Worm (Caenorhabditis elegans) whole organism, young adult: ENCODE results near the gene ergi-2.

Experiments used
- B0019.2 ChIP-seq: fragments of 200-800 bp; sonication (Bioruptor generic); conservative IDR thresholded peaks from 2 replicates; pipeline ENCODE4 v1.3.6; 2022; ENCODE audit warnings: missing genetic modification reagents, missing genetic modification characterization, missing compliant biosample characterization
- B0336.3 ChIP-seq: fragments of 200-800 bp; sonication (Bioruptor generic); IDR thresholded peaks from 2 replicates; pipeline ENCODE4 v1.3.6; 2022; ENCODE audit warnings: missing genetic modification characterization, missing compliant biosample characterization
- C06A6.2 ChIP-seq: fragments of 200-800 bp; sonication (Bioruptor generic); conservative IDR thresholded peaks from 2 replicates; pipeline ENCODE4 v1.3.6; 2022; ENCODE audit warnings: missing genetic modification characterization, missing compliant biosample characterization
- D2030.7 ChIP-seq: fragments of 200-800 bp; sonication (Bioruptor generic); IDR thresholded peaks from 2 replicates; pipeline ENCODE4 v1.3.6; 2022; ENCODE audit warnings: missing genetic modification reagents, missing genetic modification characterization, missing compliant biosample characterization
- F49E8.2 ChIP-seq: sonication (generic microtip); optimal IDR thresholded peaks from 3 replicates; lab custom pipeline; 2017; ENCODE audit warnings: missing genetic modification characterization, mild to moderate bottlenecking, missing compliant biosample characterization, antibody characterized with exemption, moderate library complexity; ENCODE audit not compliant: insufficient read depth
- F57A8.1 ChIP-seq: fragments of 200-800 bp; sonication (Bioruptor generic); optimal IDR thresholded peaks from 2 replicates; lab custom pipeline; 2018; ENCODE audit warnings: mild to moderate bottlenecking, missing genetic modification characterization, moderate library complexity, missing compliant biosample characterization
- K11D2.4 ChIP-seq: fragments of 200-800 bp; sonication (Bioruptor generic); IDR thresholded peaks from 2 replicates; pipeline ENCODE4 v1.3.6; 2022; ENCODE audit warnings: missing genetic modification reagents, missing genetic modification characterization, missing compliant biosample characterization
- K12H6.12 ChIP-seq: fragments of 200-800 bp; sonication (Bioruptor generic); optimal IDR thresholded peaks from 2 replicates; lab custom pipeline; 2018; ENCODE audit warnings: mild to moderate bottlenecking, missing genetic modification characterization, missing compliant biosample characterization
- T07F8.4 ChIP-seq: sonication (generic microtip); optimal IDR thresholded peaks from 2 replicates; lab custom pipeline; 2016; ENCODE audit warnings: mild to moderate bottlenecking, missing genetic modification characterization, moderate library complexity, missing compliant biosample characterization
- Y56A3A.18 ChIP-seq: fragments of 200-800 bp; sonication (Bioruptor generic); IDR thresholded peaks from 2 replicates; pipeline ENCODE4 v1.3.6; 2022; ENCODE audit warnings: missing genetic modification reagents, missing genetic modification characterization, missing compliant biosample characterization
- Y79H2A.3 ChIP-seq: fragments of 200-800 bp; sonication (Bioruptor generic); conservative IDR thresholded peaks from 2 replicates; pipeline ENCODE4 v1.3.6; 2022; ENCODE audit warnings: missing genetic modification reagents, missing genetic modification characterization, missing compliant biosample characterization
- ZK185.1 ChIP-seq: sonication (generic microtip); optimal IDR thresholded peaks from 2 replicates; lab custom pipeline; 2016; ENCODE audit warnings: mild to moderate bottlenecking, missing genetic modification characterization, missing compliant biosample characterization; ENCODE audit not compliant: poor library complexity, severe bottlenecking
- akir-1 ChIP-seq: fragments of 200-800 bp; sonication (Bioruptor generic); optimal IDR thresholded peaks from 2 replicates; lab custom pipeline; 2018; ENCODE audit warnings: mild to moderate bottlenecking, missing genetic modification characterization, moderate library complexity, missing compliant biosample characterization
- ama-1 ChIP-seq, 3 experiments: fragments of 150-350 bp in 1 of 3; sonication (generic microtip) in 2 of 3; optimal IDR thresholded peaks; 2 replicates each; lab custom pipeline; 2014 to 2018; ENCODE audit warnings: missing biosample characterization in 2 of 3, missing genetic modification characterization in 2 of 3, missing genetic modification reagents in 2 of 3
- atf-7 ChIP-seq: sonication (generic microtip); optimal IDR thresholded peaks from 2 replicates; lab custom pipeline; 2017; ENCODE audit warnings: mild to moderate bottlenecking, missing genetic modification characterization, missing compliant biosample characterization
- attf-5 ChIP-seq: fragments of 200-800 bp; sonication (Bioruptor generic); optimal IDR thresholded peaks from 2 replicates; lab custom pipeline; 2018; ENCODE audit warnings: mild to moderate bottlenecking, missing genetic modification characterization, missing compliant biosample characterization
- attf-6 ChIP-seq: fragments of 200-800 bp; sonication (Bioruptor generic); IDR thresholded peaks from 2 replicates; pipeline ENCODE4 v1.3.6; 2022; ENCODE audit warnings: missing genetic modification reagents, missing genetic modification characterization, missing compliant biosample characterization
- cebp-1 ChIP-seq, 2 experiments: fragments of 200-800 bp in 1 of 2; sonication (Bioruptor generic) in 1 of 2; sonication (generic microtip) in 1 of 2; IDR thresholded peaks in 1 of 2; optimal IDR thresholded peaks in 1 of 2; 2 replicates each; pipeline versions ENCODE4 v1.3.6 to Lab custom; 2017 to 2022; ENCODE audit warnings: missing compliant biosample characterization in 2 of 2, missing genetic modification characterization in 2 of 2, mild to moderate bottlenecking in 1 of 2, missing genetic modification reagents in 1 of 2, moderate library complexity in 1 of 2
- ceh-27 ChIP-seq: fragments of 200-800 bp; sonication (Bioruptor generic); optimal IDR thresholded peaks from 2 replicates; lab custom pipeline; 2018; ENCODE audit warnings: mild to moderate bottlenecking, missing genetic modification characterization, moderate library complexity, missing compliant biosample characterization
- ceh-58 ChIP-seq: fragments of 200-800 bp; sonication (Bioruptor generic); IDR thresholded peaks from 2 replicates; pipeline ENCODE4 v1.3.6; 2022; ENCODE audit warnings: missing genetic modification characterization, missing compliant biosample characterization
- ceh-91 ChIP-seq: fragments of 200-800 bp; sonication (Bioruptor generic); IDR thresholded peaks from 2 replicates; pipeline ENCODE4 v1.3.6; 2022; ENCODE audit warnings: missing genetic modification reagents, missing genetic modification characterization, missing compliant biosample characterization
- chd-7 ChIP-seq: sonication (generic microtip); optimal IDR thresholded peaks from 2 replicates; lab custom pipeline; 2016; ENCODE audit warnings: mild to moderate bottlenecking, missing genetic modification characterization, moderate library complexity, missing compliant biosample characterization
- die-1 ChIP-seq: sonication (generic microtip); optimal IDR thresholded peaks from 2 replicates; lab custom pipeline; 2016; ENCODE audit warnings: missing genotype, mild to moderate bottlenecking, missing genetic modification characterization, missing compliant biosample characterization
- fkh-3 ChIP-seq: sonication (generic microtip); optimal IDR thresholded peaks from 2 replicates; lab custom pipeline; 2016; ENCODE audit warnings: mild to moderate bottlenecking, missing genetic modification characterization, missing compliant biosample characterization
- him-1 ChIP-seq: sonication (generic microtip); optimal IDR thresholded peaks from 2 replicates; lab custom pipeline; 2016; ENCODE audit warnings: missing genotype, missing genetic modification reagents, missing genetic modification characterization, missing compliant biosample characterization
- lin-35 ChIP-seq, 3 experiments: fragments of 150-350 bp in 2 of 3; sonication (generic microtip) in 1 of 3; optimal IDR thresholded peaks; 2 replicates each; lab custom pipeline; 2014 to 2018; ENCODE audit warnings: missing biosample characterization in 3 of 3, missing genetic modification characterization in 3 of 3, missing genetic modification reagents in 3 of 3
- lin-40 ChIP-seq: sonication (generic microtip); optimal IDR thresholded peaks from 2 replicates; lab custom pipeline; 2016; ENCODE audit warnings: missing genetic modification characterization, mild to moderate bottlenecking, missing compliant biosample characterization, missing genotype, missing genetic modification reagents
- lin-54 ChIP-seq: fragments of 200-800 bp; sonication (Bioruptor generic); optimal IDR thresholded peaks from 2 replicates; lab custom pipeline; 2018; ENCODE audit warnings: mild to moderate bottlenecking, missing genetic modification characterization, missing compliant biosample characterization
- madf-10 ChIP-seq: sonication (generic microtip); optimal IDR thresholded peaks from 2 replicates; lab custom pipeline; 2016; ENCODE audit warnings: mild to moderate bottlenecking, missing genetic modification characterization, missing compliant biosample characterization
- mxl-1 ChIP-seq: sonication (generic microtip); optimal IDR thresholded peaks from 2 replicates; lab custom pipeline; 2016; ENCODE audit warnings: missing genetic modification characterization, missing compliant biosample characterization
- nhr-80 ChIP-seq: sonication (generic microtip); optimal IDR thresholded peaks from 2 replicates; lab custom pipeline; 2016; ENCODE audit warnings: missing genetic modification characterization, missing compliant biosample characterization
- nhr-90 ChIP-seq: sonication (generic microtip); optimal IDR thresholded peaks from 2 replicates; lab custom pipeline; 2016; ENCODE audit warnings: missing genotype, mild to moderate bottlenecking, missing genetic modification characterization, missing compliant biosample characterization
- rec-8 ChIP-seq, 2 experiments: sonication (generic microtip); optimal IDR thresholded peaks; 2 replicates each; lab custom pipeline; 2016; ENCODE audit warnings: mild to moderate bottlenecking in 2 of 2, missing genetic modification characterization in 2 of 2, missing genetic modification reagents in 2 of 2, missing genotype in 2 of 2, missing biosample characterization in 1 of 2, missing compliant biosample characterization in 1 of 2, moderate library complexity in 1 of 2
- repo-1 ChIP-seq: sonication (generic microtip); optimal IDR thresholded peaks from 2 replicates; lab custom pipeline; 2017; ENCODE audit warnings: mild to moderate bottlenecking, missing genetic modification characterization, missing compliant biosample characterization
- snpc-3.4 ChIP-seq: sonication (generic microtip); optimal IDR thresholded peaks from 2 replicates; lab custom pipeline; 2017; ENCODE audit warnings: missing genetic modification characterization, mild to moderate bottlenecking, missing compliant biosample characterization, antibody characterized with exemption, moderate library complexity, missing genotype, missing genetic modification reagents
- snpc-4 ChIP-seq, 5 experiments: fragments of 150-350 bp in 1 of 5; sonication (generic microtip) in 4 of 5; optimal IDR thresholded peaks; 2 replicates each; lab custom pipeline; 2014 to 2018; ENCODE audit warnings: missing genetic modification characterization in 5 of 5, missing biosample characterization in 3 of 5, antibody characterized with exemption in 2 of 5, mild to moderate bottlenecking in 2 of 5, missing compliant biosample characterization in 2 of 5, missing genotype in 2 of 5, moderate library complexity in 2 of 5, missing genetic modification reagents in 1 of 5
- somi-1 ChIP-seq: fragments of 200-800 bp; sonication (Bioruptor generic); optimal IDR thresholded peaks from 2 replicates; lab custom pipeline; 2018; ENCODE audit warnings: mild to moderate bottlenecking, missing genetic modification characterization, missing compliant biosample characterization
- zfh-2 ChIP-seq: fragments of 200-800 bp; sonication (Bioruptor generic); conservative IDR thresholded peaks from 2 replicates; pipeline ENCODE4 v1.3.6; 2022; ENCODE audit warnings: missing genetic modification reagents, missing genetic modification characterization, missing compliant biosample characterization
- ztf-26 ChIP-seq: sonication (generic microtip); optimal IDR thresholded peaks from 2 replicates; lab custom pipeline; 2017; ENCODE audit warnings: missing genetic modification characterization, missing compliant biosample characterization
- ztf-28 ChIP-seq: fragments of 200-800 bp; sonication (Bioruptor generic); IDR thresholded peaks from 2 replicates; pipeline ENCODE4 v1.3.6; 2022; ENCODE audit warnings: missing genetic modification reagents, missing genetic modification characterization, missing compliant biosample characterization
- ztf-3 ChIP-seq: fragments of 200-800 bp; sonication (Bioruptor generic); optimal IDR thresholded peaks from 2 replicates; lab custom pipeline; 2018; ENCODE audit warnings: mild to moderate bottlenecking, missing genetic modification characterization, missing compliant biosample characterization

Gene ergi-2

DNA sequence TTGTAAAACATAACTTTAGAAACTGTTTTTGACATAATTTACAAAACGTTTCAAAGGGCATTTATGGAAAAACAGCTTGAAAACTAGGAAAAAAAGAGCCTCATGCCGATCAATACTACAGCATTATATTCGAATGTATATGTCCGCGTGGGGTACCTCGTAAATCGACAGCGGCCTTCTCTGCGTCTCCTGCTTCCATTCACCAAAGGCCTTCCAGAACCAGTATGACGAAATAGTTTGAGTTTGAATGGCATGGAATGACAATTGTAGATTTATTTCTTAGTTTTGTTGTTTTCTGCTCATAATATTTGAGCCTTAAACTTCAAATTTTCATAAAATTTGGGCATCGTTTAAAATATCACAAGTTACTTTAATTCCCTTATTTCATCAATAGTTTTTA is 38.3 kb upstream of the ergi-2 start:
- TF ChIP-seq ztf-3 (no peak), B0336.3 (GFP tag; lab: Robert Waterston, UW) (no peak), lin-40 (no peak), lin-54 (no peak), cebp-1 (GFP tag; IDR thresholded peaks at IDR 0.05; lab: Robert Waterston, UW) (peak; percentile 48; the same call in 1 of the 2 replicates), cebp-1 (tag; optimal IDR thresholded peaks at IDR 0.05; lab: Kevin White, UChicago) (peak; percentile 88), snpc-3.4 (tag; lab: Kevin White, UChicago) (no peak), ztf-28 (GFP tag; lab: Robert Waterston, UW) (no peak), ztf-26 (tag; lab: Kevin White, UChicago) (no peak)
- TF ChIP-seq, all 124 proteins: peak for 1

DNA sequence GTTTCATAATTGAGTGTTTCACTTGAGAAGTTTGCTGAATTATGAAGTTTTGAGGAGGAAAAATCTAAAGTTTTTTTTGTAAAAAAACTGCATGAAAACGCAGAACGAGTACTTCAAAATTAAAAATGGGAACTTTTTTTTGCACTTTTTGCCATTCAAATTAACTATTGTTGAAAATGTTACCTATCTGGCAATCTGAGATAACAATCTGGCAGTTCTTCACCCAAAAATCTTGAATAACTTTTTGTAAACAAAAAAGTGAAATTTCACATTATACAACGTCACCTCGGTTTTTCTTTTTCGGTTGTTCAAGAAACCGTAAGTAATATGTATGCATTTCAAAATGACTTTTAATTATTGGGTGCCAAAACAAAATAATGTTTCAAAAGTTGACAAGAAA is 35.4 kb upstream of the ergi-2 start:
- no peak for TF ChIP-seq ceh-91 (GFP tag; lab: Robert Waterston, UW)
- no peak for TF ChIP-seq somi-1 (GFP tag; lab: Kevin White, UChicago)
- peak; percentile 21 for TF ChIP-seq ceh-27 (GFP tag; lab: Kevin White, UChicago)
- TF ChIP-seq zfh-2, result no peak
- TF ChIP-seq rec-8 (tag; optimal IDR thresholded peaks at IDR 0.05; lab: Kevin White, UChicago), result no peak
- TF ChIP-seq fkh-3, result no peak
- TF ChIP-seq Y79H2A.3, result no peak

DNA sequence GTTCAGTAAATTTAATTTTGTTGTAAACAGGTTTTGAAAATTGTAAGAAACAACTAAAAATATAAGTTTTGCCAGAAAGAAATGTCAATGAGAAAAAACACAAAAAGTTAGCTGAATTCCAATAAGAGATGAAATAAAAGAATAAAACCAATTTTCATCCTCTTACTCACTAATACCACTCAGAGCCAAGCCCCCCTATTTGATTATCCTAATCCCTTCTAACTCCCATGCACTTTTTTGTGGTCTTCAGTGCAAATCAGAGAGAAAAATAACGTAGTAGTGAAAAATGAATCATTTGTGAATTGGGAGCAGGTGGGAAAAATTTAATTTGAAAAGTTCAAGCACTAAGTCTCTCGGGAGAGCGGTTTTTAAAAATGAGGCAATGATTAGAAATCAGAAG is 34.2 kb upstream of the ergi-2 start:
- TF ChIP-seq somi-1 (GFP tag; lab: Kevin White, UChicago) (no peak), ZK185.1 (tag; lab: Kevin White, UChicago) (no peak)

DNA sequence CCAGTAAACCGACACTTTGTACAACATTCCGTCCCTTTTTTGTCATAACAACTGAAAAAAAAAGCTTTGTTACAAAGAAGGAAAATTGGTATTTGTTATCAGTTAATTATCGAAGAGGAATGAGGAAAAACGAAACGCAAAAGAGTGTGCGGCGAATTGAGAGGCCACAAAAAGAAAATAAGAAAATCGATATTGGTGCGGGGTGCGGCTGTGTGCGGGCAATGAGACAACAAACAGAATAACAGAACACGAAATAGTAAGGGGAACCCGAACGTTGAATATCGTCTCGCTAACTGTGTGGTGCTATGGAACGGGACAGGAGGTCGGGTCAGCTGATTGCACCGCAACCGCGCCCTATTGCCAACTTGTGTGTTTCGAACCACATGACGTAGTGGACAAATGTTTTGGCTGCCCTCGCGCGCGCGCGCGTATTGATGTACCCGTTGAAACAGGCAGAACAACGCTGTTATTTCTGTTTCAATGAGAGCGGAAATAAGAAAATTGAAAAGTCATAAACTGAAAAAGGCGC is 33.5 kb upstream of the ergi-2 start, which contains the start of gene C18B12.4:
TSS of gene C18B12.4 (minus strand) at position 51 of the 529 bp plus-strand sequence.
- TF ChIP-seq ZK185.1 (tag; lab: Kevin White, UChicago), result peak; percentile 64
- no peak for TF ChIP-seq B0019.2 (GFP tag; lab: Robert Waterston, UW)
- no peak for TF ChIP-seq mxl-1 (tag; lab: Kevin White, UChicago)
- no peak for TF ChIP-seq D2030.7 (GFP tag; lab: Robert Waterston, UW)
- TF ChIP-seq F57A8.1 (GFP tag; lab: Kevin White, UChicago), result no peak
- no peak for TF ChIP-seq T07F8.4 (tag; lab: Kevin White, UChicago)
- TF ChIP-seq akir-1 (GFP tag; lab: Kevin White, UChicago), result no peak
- peak; percentile 55; the same call in 1 of the 2 replicates for TF ChIP-seq C06A6.2 (GFP tag; lab: Robert Waterston, UW)
- peak; percentile 70 for TF ChIP-seq madf-10 (tag; lab: Kevin White, UChicago)
- peak; percentile 69 for TF ChIP-seq atf-7
- TF ChIP-seq repo-1 (tag; lab: Kevin White, UChicago), result peak; percentile 36
- no peak for TF ChIP-seq F49E8.2 (tag; lab: Kevin White, UChicago)
- peak; percentile 93 for TF ChIP-seq attf-5 (GFP tag; lab: Kevin White, UChicago)
- TF ChIP-seq him-1 (tag; lab: Kevin White, UChicago), result no peak
- peak; percentile 89 for TF ChIP-seq K12H6.12 (tag; lab: Kevin White, UChicago)
- no peak for TF ChIP-seq ama-1 (optimal IDR thresholded peaks at IDR 0.05; lab: Kevin White, UChicago)
- TF ChIP-seq ama-1 (GFP tag; optimal IDR thresholded peaks at IDR 0.05; lab: Kevin White, UChicago), result no peak
- TF ChIP-seq ceh-58 (GFP tag; lab: Robert Waterston, UW), result no peak
- TF ChIP-seq lin-40, result peak; percentile 85
- TF ChIP-seq attf-6 (GFP tag; lab: Robert Waterston, UW), result no peak
- TF ChIP-seq nhr-90, result peak; percentile 46
- TF ChIP-seq snpc-4 (GFP tag; optimal IDR thresholded peaks at IDR 0.05; lab: Kevin White, UChicago), result no peak
- peak; percentile 19 to 74 (median 62) for TF ChIP-seq snpc-4 (tag; optimal IDR thresholded peaks at IDR 0.05; lab: Kevin White, UChicago)
- peak; percentile 39; the same call in 1 of the 2 replicates for TF ChIP-seq Y56A3A.18 (GFP tag; lab: Robert Waterston, UW)
- peak; percentile 27 for TF ChIP-seq die-1 (tag; lab: Kevin White, UChicago)
- TF ChIP-seq lin-35 (GFP tag; optimal IDR thresholded peaks at IDR 0.05; lab: Kevin White, UChicago), result peak in 1 of 3 experiments; percentile 37
- peak; percentile 59 for TF ChIP-seq lin-54
- peak; percentile 87; the same call in 1 of the 2 replicates for TF ChIP-seq K11D2.4 (GFP tag; lab: Robert Waterston, UW)
- peak; percentile 91 for TF ChIP-seq nhr-80 (tag; lab: Kevin White, UChicago)
- peak; percentile 87 for TF ChIP-seq chd-7 (tag; lab: Kevin White, UChicago)
